Worm (Caenorhabditis elegans) whole organism, young adult: ENCODE measurements around the gene pll-1.

Experiments
- B0261.1 ChIP-seq: sonication (generic microtip); optimal IDR thresholded peaks from 2 replicates; lab custom pipeline; 2016; ENCODE audit warnings: mild to moderate bottlenecking, missing genetic modification characterization, moderate library complexity, missing compliant biosample characterization
- D2030.7 ChIP-seq: fragments of 200-800 bp; sonication (Bioruptor generic); IDR thresholded peaks from 2 replicates; pipeline ENCODE4 v1.3.6; 2022; ENCODE audit warnings: missing genetic modification reagents, missing genetic modification characterization, missing compliant biosample characterization
- F23B12.7 ChIP-seq: sonication (generic microtip); optimal IDR thresholded peaks from 2 replicates; lab custom pipeline; 2017; ENCODE audit warnings: missing genetic modification characterization, mild to moderate bottlenecking, missing compliant biosample characterization, antibody characterized with exemption, moderate library complexity; ENCODE audit not compliant: insufficient read depth
- F37B4.10 ChIP-seq: fragments of 200-800 bp; sonication (Bioruptor generic); IDR thresholded peaks from 2 replicates; pipeline ENCODE4 v1.3.6; 2022; ENCODE audit warnings: missing genetic modification characterization, missing compliant biosample characterization
- F57A8.1 ChIP-seq: fragments of 200-800 bp; sonication (Bioruptor generic); optimal IDR thresholded peaks from 2 replicates; lab custom pipeline; 2018; ENCODE audit warnings: mild to moderate bottlenecking, missing genetic modification characterization, moderate library complexity, missing compliant biosample characterization
- K12H6.12 ChIP-seq: fragments of 200-800 bp; sonication (Bioruptor generic); optimal IDR thresholded peaks from 2 replicates; lab custom pipeline; 2018; ENCODE audit warnings: mild to moderate bottlenecking, missing genetic modification characterization, missing compliant biosample characterization
- T26A5.8 ChIP-seq: sonication (generic microtip); optimal IDR thresholded peaks from 2 replicates; lab custom pipeline; 2016; ENCODE audit warnings: missing genetic modification characterization, missing compliant biosample characterization
- ama-1 ChIP-seq, 3 experiments: fragments of 150-350 bp in 1 of 3; sonication (generic microtip) in 2 of 3; optimal IDR thresholded peaks; 2 replicates each; lab custom pipeline; 2014 to 2018; ENCODE audit warnings: missing biosample characterization in 2 of 3, missing genetic modification characterization in 2 of 3, missing genetic modification reagents in 2 of 3
- atf-7 ChIP-seq: sonication (generic microtip); optimal IDR thresholded peaks from 2 replicates; lab custom pipeline; 2017; ENCODE audit warnings: mild to moderate bottlenecking, missing genetic modification characterization, missing compliant biosample characterization
- attf-3 ChIP-seq: fragments of 200-800 bp; sonication (Bioruptor generic); conservative IDR thresholded peaks from 2 replicates; pipeline ENCODE4 v1.3.6; 2022; ENCODE audit warnings: missing genetic modification reagents, missing genetic modification characterization, missing compliant biosample characterization
- bed-1 ChIP-seq: fragments of 200-800 bp; sonication (Bioruptor generic); IDR thresholded peaks from 2 replicates; pipeline ENCODE4 v1.3.6; 2022; ENCODE audit warnings: missing genetic modification reagents, missing genetic modification characterization, missing compliant biosample characterization
- cebp-1 ChIP-seq, 2 experiments: fragments of 200-800 bp in 1 of 2; sonication (Bioruptor generic) in 1 of 2; sonication (generic microtip) in 1 of 2; IDR thresholded peaks in 1 of 2; optimal IDR thresholded peaks in 1 of 2; 2 replicates each; pipeline versions ENCODE4 v1.3.6 to Lab custom; 2017 to 2022; ENCODE audit warnings: missing compliant biosample characterization in 2 of 2, missing genetic modification characterization in 2 of 2, mild to moderate bottlenecking in 1 of 2, missing genetic modification reagents in 1 of 2, moderate library complexity in 1 of 2
- chd-7 ChIP-seq: sonication (generic microtip); optimal IDR thresholded peaks from 2 replicates; lab custom pipeline; 2016; ENCODE audit warnings: mild to moderate bottlenecking, missing genetic modification characterization, moderate library complexity, missing compliant biosample characterization
- dox-1 ChIP-seq: fragments of 200-800 bp; sonication (Bioruptor generic); IDR thresholded peaks from 2 replicates; pipeline ENCODE4 v1.3.6; 2022; ENCODE audit warnings: missing genetic modification reagents, missing genetic modification characterization, missing compliant biosample characterization
- dpl-1 ChIP-seq: fragments of 150-350 bp; optimal IDR thresholded peaks from 2 replicates; lab custom pipeline; 2014; ENCODE audit warnings: missing biosample characterization, missing genetic modification reagents, missing genetic modification characterization
- ets-4 ChIP-seq: fragments of 200-800 bp; sonication (Bioruptor generic); optimal IDR thresholded peaks from 2 replicates; lab custom pipeline; 2018; ENCODE audit warnings: mild to moderate bottlenecking, missing genetic modification characterization, missing compliant biosample characterization
- hlh-12 ChIP-seq: sonication (generic microtip); optimal IDR thresholded peaks from 2 replicates; lab custom pipeline; 2016; ENCODE audit warnings: missing genetic modification characterization, missing compliant biosample characterization
- hlh-26 ChIP-seq: fragments of 200-800 bp; sonication (Bioruptor generic); conservative IDR thresholded peaks from 2 replicates; pipeline ENCODE4 v1.3.6; 2022; ENCODE audit warnings: missing genetic modification reagents, missing genetic modification characterization, missing compliant biosample characterization
- hmg-20 ChIP-seq: fragments of 200-800 bp; sonication (Bioruptor generic); IDR thresholded peaks from 2 replicates; pipeline ENCODE4 v1.3.6; 2022; ENCODE audit warnings: missing genetic modification reagents, missing genetic modification characterization, missing compliant biosample characterization
- lin-35 ChIP-seq, 3 experiments: fragments of 150-350 bp in 2 of 3; sonication (generic microtip) in 1 of 3; optimal IDR thresholded peaks; 2 replicates each; lab custom pipeline; 2014 to 2018; ENCODE audit warnings: missing biosample characterization in 3 of 3, missing genetic modification characterization in 3 of 3, missing genetic modification reagents in 3 of 3
- lsy-27 ChIP-seq: sonication (generic microtip); optimal IDR thresholded peaks from 2 replicates; lab custom pipeline; 2017; ENCODE audit warnings: missing genetic modification characterization, mild to moderate bottlenecking, missing compliant biosample characterization, antibody characterized with exemption, missing genotype, borderline replicate concordance; ENCODE audit not compliant: insufficient read depth
- madf-6 ChIP-seq: fragments of 200-800 bp; sonication (Bioruptor generic); IDR thresholded peaks from 2 replicates; pipeline ENCODE4 v1.3.6; 2022; ENCODE audit warnings: missing genetic modification reagents, missing genetic modification characterization, missing compliant biosample characterization
- mel-28 ChIP-seq: sonication (generic microtip); optimal IDR thresholded peaks from 2 replicates; lab custom pipeline; 2016; ENCODE audit warnings: borderline replicate concordance, mild to moderate bottlenecking, missing genetic modification characterization, missing compliant biosample characterization
- nfyb-1 ChIP-seq: fragments of 200-800 bp; sonication (Bioruptor generic); IDR thresholded peaks from 2 replicates; pipeline ENCODE4 v1.3.6; 2022; ENCODE audit warnings: missing genetic modification reagents, missing genetic modification characterization, missing compliant biosample characterization
- pbrm-1 ChIP-seq: fragments of 200-800 bp; sonication (Bioruptor generic); IDR thresholded peaks from 2 replicates; pipeline ENCODE4 v1.3.6; 2022; ENCODE audit warnings: missing genetic modification reagents, missing genetic modification characterization, missing compliant biosample characterization
- snpc-1.1 ChIP-seq: sonication (generic microtip); optimal IDR thresholded peaks from 2 replicates; lab custom pipeline; 2017; ENCODE audit warnings: missing genetic modification characterization, mild to moderate bottlenecking, missing compliant biosample characterization, antibody characterized with exemption, moderate library complexity, missing genotype, missing genetic modification reagents; ENCODE audit not compliant: insufficient read depth
- snpc-4 ChIP-seq, 5 experiments: fragments of 150-350 bp in 1 of 5; sonication (generic microtip) in 4 of 5; optimal IDR thresholded peaks; 2 replicates each; lab custom pipeline; 2014 to 2018; ENCODE audit warnings: missing genetic modification characterization in 5 of 5, missing biosample characterization in 3 of 5, antibody characterized with exemption in 2 of 5, mild to moderate bottlenecking in 2 of 5, missing compliant biosample characterization in 2 of 5, missing genotype in 2 of 5, moderate library complexity in 2 of 5, missing genetic modification reagents in 1 of 5
- somi-1 ChIP-seq: fragments of 200-800 bp; sonication (Bioruptor generic); optimal IDR thresholded peaks from 2 replicates; lab custom pipeline; 2018; ENCODE audit warnings: mild to moderate bottlenecking, missing genetic modification characterization, missing compliant biosample characterization
- tbp1 ChIP-seq: fragments of 200-800 bp; sonication (Bioruptor generic); optimal IDR thresholded peaks from 2 replicates; lab custom pipeline; 2018; ENCODE audit warnings: mild to moderate bottlenecking, missing genetic modification characterization, missing compliant biosample characterization
- xnd-1 ChIP-seq: sonication (generic microtip); optimal IDR thresholded peaks from 2 replicates; lab custom pipeline; 2016; ENCODE audit warnings: missing genotype, missing genetic modification reagents, missing genetic modification characterization, missing compliant biosample characterization
- zfh-2 ChIP-seq: fragments of 200-800 bp; sonication (Bioruptor generic); conservative IDR thresholded peaks from 2 replicates; pipeline ENCODE4 v1.3.6; 2022; ENCODE audit warnings: missing genetic modification reagents, missing genetic modification characterization, missing compliant biosample characterization
- ztf-26 ChIP-seq: sonication (generic microtip); optimal IDR thresholded peaks from 2 replicates; lab custom pipeline; 2017; ENCODE audit warnings: missing genetic modification characterization, missing compliant biosample characterization
- ztf-3 ChIP-seq: fragments of 200-800 bp; sonication (Bioruptor generic); optimal IDR thresholded peaks from 2 replicates; lab custom pipeline; 2018; ENCODE audit warnings: mild to moderate bottlenecking, missing genetic modification characterization, missing compliant biosample characterization

Gene pll-1

ce11 chrIII:346942-347341 lies 18.8 kb upstream of the pll-1 start (continued):
- TF ChIP-seq attf-3 = 0 out of 2 replicates have a peak, but pooled peaks have one; percentile 15
- no peak for TF ChIP-seq chd-7
- TF ChIP-seq somi-1 = no peak
- no peak for TF ChIP-seq snpc-4 (GFP tag; optimal IDR thresholded peaks at IDR 0.05; lab: Kevin White, UChicago)
- TF ChIP-seq snpc-4 (tag; optimal IDR thresholded peaks at IDR 0.05; lab: Kevin White, UChicago) = no peak
- peak; percentile 66 for TF ChIP-seq zfh-2
- no peak for TF ChIP-seq F57A8.1 (GFP tag; lab: Kevin White, UChicago)
- no peak for TF ChIP-seq T26A5.8 (tag; lab: Kevin White, UChicago)
- TF ChIP-seq dpl-1 (GFP tag; lab: Kevin White, UChicago) = no peak
- TF ChIP-seq hlh-12 (tag; lab: Kevin White, UChicago) = no peak
- TF ChIP-seq mel-28 = no peak
- TF ChIP-seq nfyb-1 (GFP tag; lab: Robert Waterston, UW) = no peak
- no peak for TF ChIP-seq F37B4.10
- TF ChIP-seq hmg-20 = no peak
- TF ChIP-seq dox-1 = 0 out of 2 replicates have a peak, but pooled peaks have one; percentile 11
- no peak for TF ChIP-seq lin-35 (GFP tag; optimal IDR thresholded peaks at IDR 0.05; lab: Kevin White, UChicago)

ce11 chrIII:347351-347750 lies 18.4 kb upstream of the pll-1 start:
- TF ChIP-seq K12H6.12 (tag; lab: Kevin White, UChicago) (no peak), dox-1 (no peak), pbrm-1 (GFP tag; lab: Robert Waterston, UW) (no peak), hlh-26 (GFP tag; lab: Robert Waterston, UW) (no peak), D2030.7 (GFP tag; lab: Robert Waterston, UW) (no peak), ztf-26 (no peak), lsy-27 (no peak), xnd-1 (no peak), dpl-1 (GFP tag; lab: Kevin White, UChicago) (no peak), madf-6 (GFP tag; lab: Robert Waterston, UW) (no peak), ets-4 (GFP tag; lab: Kevin White, UChicago) (no peak), ztf-3 (GFP tag; lab: Kevin White, UChicago) (no peak), atf-7 (no peak)

ce11 chrIII:348465-348864 lies 17.3 kb upstream of the pll-1 start:
- TF ChIP-seq B0261.1 (tag; lab: Kevin White, UChicago) (no peak), bed-1 (GFP tag; lab: Robert Waterston, UW) (no peak), snpc-1.1 (no peak), cebp-1 (GFP tag; IDR thresholded peaks at IDR 0.05; lab: Robert Waterston, UW) (no peak), cebp-1 (tag; optimal IDR thresholded peaks at IDR 0.05; lab: Kevin White, UChicago) (peak; percentile 27), tbp1 (GFP tag; lab: Kevin White, UChicago) (no peak), F23B12.7 (tag; lab: Kevin White, UChicago) (peak; percentile 26), ama-1 (optimal IDR thresholded peaks at IDR 0.05; lab: Kevin White, UChicago) (no peak), ama-1 (GFP tag; optimal IDR thresholded peaks at IDR 0.05; lab: Kevin White, UChicago) (peak in 1 of 2 experiments; percentile 44), zfh-2 (no peak)
- TF ChIP-seq, all 124 proteins: peak for 3
